Worm (Caenorhabditis elegans) whole organism, dauer: ENCODE data around the gene scl-23.
"Not testable (repeated sequence)": the region's sequence is repeated elsewhere in the genome, so short reads cannot be mapped to it uniquely, and the experiment has no call there.

Experiments
- unc-62 ChIP-seq: sonication (generic microtip); optimal IDR thresholded peaks from 2 replicates; lab custom pipeline; 2017; ENCODE audit warnings: missing biosample characterization, missing genetic modification reagents, missing genetic modification characterization

The scl-23 gene

ce11 chrIV:89991-90390 is at the start of gene scl-23:
Gene scl-23 (minus strand): TSS chrIV:90091.
- no peak for TF ChIP-seq unc-62 (GFP tag; lab: Kevin White, UChicago)

ce11 chrIV:139652-140051 is 49.8 kb upstream of the scl-23 start:
- no peak for TF ChIP-seq unc-62 (GFP tag; lab: Kevin White, UChicago)

ce11 chrIV:133968-134367 is 44.1 kb upstream of the scl-23 start:
- no peak for TF ChIP-seq unc-62 (GFP tag; lab: Kevin White, UChicago)

- TF ChIP-seq unc-62 (GFP tag; lab: Kevin White, UChicago) = no peak
Observed at ce11 chrIV:132095-132494, 42.2 kb upstream of the scl-23 start, which contains the start of gene daf-1. Gene daf-1 (plus strand): TSS chrIV:132416.

ce11 chrIV:130150-130549 is 40.3 kb upstream of the scl-23 start:
- TF ChIP-seq unc-62 (GFP tag; lab: Kevin White, UChicago) = no peak

- TF ChIP-seq unc-62 (GFP tag; lab: Kevin White, UChicago) = no peak
Observed at ce11 chrIV:128525-128924, 38.6 kb upstream of the scl-23 start.

- no peak for TF ChIP-seq unc-62 (GFP tag; lab: Kevin White, UChicago)
Observed at ce11 chrIV:125881-126781, 36.2 kb upstream of the scl-23 start, which contains the start of the genes grld-1 and cox-6C. Gene grld-1 (minus strand): TSS chrIV:125931. Gene cox-6C (plus strand): TSS chrIV:126731.

ce11 chrIV:121607-122006 is 31.7 kb upstream of the scl-23 start, which contains the start of gene tut-1:
Gene tut-1 (minus strand): TSS chrIV:121707.
- no peak for TF ChIP-seq unc-62 (GFP tag; lab: Kevin White, UChicago)

- no peak for TF ChIP-seq unc-62 (GFP tag; lab: Kevin White, UChicago)
Observed at ce11 chrIV:119792-120191, 29.9 kb upstream of the scl-23 start.

ce11 chrIV:118786-119185 is 28.9 kb upstream of the scl-23 start:
- TF ChIP-seq unc-62 (GFP tag; lab: Kevin White, UChicago) = no peak

- not testable (repeated sequence) for TF ChIP-seq unc-62 (GFP tag; lab: Kevin White, UChicago)
Observed at ce11 chrIV:111377-111776, 21.5 kb upstream of the scl-23 start, which contains the start of gene F29C4.4. Gene F29C4.4 (plus strand): TSS chrIV:111677.

ce11 chrIV:109307-109706 is 19.4 kb upstream of the scl-23 start, which contains the start of gene B0545.4:
Gene B0545.4 (minus strand): TSS chrIV:109407.
- no peak for TF ChIP-seq unc-62 (GFP tag; lab: Kevin White, UChicago)

- no peak for TF ChIP-seq unc-62 (GFP tag; lab: Kevin White, UChicago)
Observed at ce11 chrIV:102848-103247, 13.0 kb upstream of the scl-23 start.

- no peak for TF ChIP-seq unc-62 (GFP tag; lab: Kevin White, UChicago)
Observed at ce11 chrIV:97681-98080, 7.8 kb upstream of the scl-23 start.

ce11 chrIV:91680-92079 is 1.8 kb upstream of the scl-23 start, which contains the start of gene tpa-1:
Gene tpa-1 (plus strand): TSS chrIV:91980.
- no peak for TF ChIP-seq unc-62 (GFP tag; lab: Kevin White, UChicago)

ce11 chrIV:86744-87143 is 3.1 kb downstream of the scl-23 start:
- TF ChIP-seq unc-62 (GFP tag; lab: Kevin White, UChicago) = no peak

- no peak for TF ChIP-seq unc-62 (GFP tag; lab: Kevin White, UChicago)
Observed at ce11 chrIV:82309-82708, 7.6 kb downstream of the scl-23 start.
